Worm (Caenorhabditis elegans): ENCODE results near the gene F32D8.13.

DNA sequence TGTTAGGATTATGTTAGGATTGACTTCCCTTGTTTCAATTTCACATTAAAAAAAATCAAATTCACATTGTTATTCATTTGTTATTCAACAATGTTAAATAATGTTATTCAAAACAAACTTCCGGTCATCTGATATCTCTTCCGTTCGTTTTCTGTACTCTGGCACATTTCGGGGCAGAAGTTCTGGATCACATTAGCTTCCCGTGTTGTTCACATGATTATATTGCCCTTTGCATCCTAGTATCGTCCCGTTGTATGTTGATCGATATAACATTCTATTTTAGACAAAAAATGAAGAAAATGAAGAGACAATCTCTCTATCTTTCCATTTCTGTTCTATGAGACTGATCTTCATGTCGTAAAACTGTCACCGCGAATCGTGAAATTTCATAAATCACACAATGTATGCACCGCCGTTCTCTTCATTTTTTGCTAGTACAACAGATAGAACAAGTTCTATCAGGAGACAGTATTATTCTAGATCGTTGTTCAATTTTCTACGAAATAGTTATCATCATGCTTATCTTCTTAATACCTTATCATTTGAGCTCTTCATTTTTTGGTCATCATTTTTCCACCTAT lies 43.7 kb upstream of the F32D8.13 start:
- TF ChIP-seq ets-4 (GFP tag; optimal IDR thresholded peaks at IDR 0.05) (no peak), madf-10 (tag; optimal IDR thresholded peaks at IDR 0.05) (no peak), snpc-4 (GFP tag; optimal IDR thresholded peaks at IDR 0.05) (no peak), snpc-4 (tag; optimal IDR thresholded peaks at IDR 0.05) (no peak), B0336.3 (GFP tag; IDR thresholded peaks at IDR 0.05) (no peak)

Measured in whole organism, young adult.